Worm (Caenorhabditis elegans) whole organism, L1 larva: ENCODE measurements around the gene adm-4.

Source experiments
- C16A3.4 ChIP-seq: fragments of 150-350 bp; optimal IDR thresholded peaks from 2 replicates; lab custom pipeline; 2014; ENCODE audit warnings: missing biosample characterization, missing genetic modification characterization
- F16B12.6 ChIP-seq: fragments of 150-350 bp; optimal IDR thresholded peaks from 2 replicates; lab custom pipeline; 2014; ENCODE audit warnings: missing biosample characterization, missing genetic modification characterization
- aha-1 ChIP-seq: fragments of 150-350 bp; optimal IDR thresholded peaks from 2 replicates; lab custom pipeline; 2014; ENCODE audit warnings: missing biosample characterization, missing genetic modification characterization
- aly-2 ChIP-seq: fragments of 150-350 bp; optimal IDR thresholded peaks from 2 replicates; lab custom pipeline; 2014; ENCODE audit warnings: missing biosample characterization, missing genetic modification characterization
- ama-1 ChIP-seq: fragments of 150-350 bp; optimal IDR thresholded peaks from 2 replicates; lab custom pipeline; 2014
- blmp-1 ChIP-seq: fragments of 150-350 bp; optimal IDR thresholded peaks from 2 replicates; lab custom pipeline; 2014; ENCODE audit warnings: missing biosample characterization, missing genetic modification characterization
- ceh-82 ChIP-seq, 3 experiments: fragments of 150-350 bp in 1 of 3; sonication (generic microtip) in 2 of 3; optimal IDR thresholded peaks; 2 replicates each; lab custom pipeline; 2014 to 2017; ENCODE audit warnings: missing biosample characterization in 3 of 3, missing genetic modification characterization in 3 of 3
- ceh-90 ChIP-seq: sonication (generic microtip); optimal IDR thresholded peaks from 2 replicates; lab custom pipeline; 2016; ENCODE audit warnings: missing genetic modification characterization, missing compliant biosample characterization
- ces-1 ChIP-seq: fragments of 150-350 bp; optimal IDR thresholded peaks from 2 replicates; lab custom pipeline; 2014; ENCODE audit warnings: missing biosample characterization, missing genetic modification reagents, missing genetic modification characterization
- efl-1 ChIP-seq, 4 experiments: fragments of 150-350 bp; optimal IDR thresholded peaks in 3 of 4; peaks in 1 of 4; 1 replicate in 1 of 4; 2 replicates in 3 of 4; lab custom pipeline; 2014; ENCODE audit warnings: missing biosample characterization in 2 of 4, missing genetic modification characterization in 2 of 4, missing genetic modification reagents in 2 of 4
- efl-3 ChIP-seq: fragments of 200-800 bp; sonication (Bioruptor generic); optimal IDR thresholded peaks from 2 replicates; lab custom pipeline; 2018; ENCODE audit warnings: mild to moderate bottlenecking, missing genetic modification characterization, missing compliant biosample characterization
- egl-27 ChIP-seq, 2 experiments: fragments of 150-350 bp in 1 of 2; sonication (generic microtip); optimal IDR thresholded peaks; 3 replicates each; lab custom pipeline; 2017 to 2018; ENCODE audit warnings: missing biosample characterization in 2 of 2, missing genetic modification characterization in 2 of 2, missing genetic modification reagents in 2 of 2
- elt-2 ChIP-seq: sonication (generic microtip); optimal IDR thresholded peaks from 2 replicates; lab custom pipeline; 2016; ENCODE audit warnings: missing genetic modification characterization, mild to moderate bottlenecking, inconsistent platforms, missing compliant biosample characterization, missing genetic modification reagents
- elt-3 ChIP-seq, 6 experiments: fragments of 150-350 bp in 1 of 6; sonication (generic microtip); optimal IDR thresholded peaks; 2 replicates each; lab custom pipeline; 2017 to 2018; ENCODE audit warnings: missing biosample characterization in 6 of 6, missing genetic modification characterization in 6 of 6, inconsistent platforms in 1 of 6
- fkh-8 ChIP-seq: sonication (generic microtip); optimal IDR thresholded peaks from 2 replicates; lab custom pipeline; 2016; ENCODE audit warnings: mild to moderate bottlenecking, missing genetic modification characterization, missing compliant biosample characterization
- fos-1 ChIP-seq: fragments of 150-350 bp; optimal IDR thresholded peaks from 2 replicates; lab custom pipeline; 2014; ENCODE audit warnings: missing biosample characterization, missing genetic modification characterization
- hpl-2 ChIP-seq: fragments of 150-350 bp; optimal IDR thresholded peaks from 2 replicates; lab custom pipeline; 2014; ENCODE audit warnings: missing biosample characterization, missing genetic modification reagents, missing genetic modification characterization
- lin-14 ChIP-seq: fragments of 200-800 bp; sonication (Bioruptor generic); optimal IDR thresholded peaks from 2 replicates; lab custom pipeline; 2018; ENCODE audit warnings: mild to moderate bottlenecking, missing genetic modification characterization, moderate library complexity, missing compliant biosample characterization
- lin-35 ChIP-seq, 2 experiments: fragments of 150-350 bp; optimal IDR thresholded peaks; 2 replicates each; lab custom pipeline; 2014; ENCODE audit warnings: missing biosample characterization in 2 of 2, missing genetic modification characterization in 2 of 2, missing genetic modification reagents in 2 of 2
- lin-39 ChIP-seq: fragments of 150-350 bp; optimal IDR thresholded peaks from 2 replicates; lab custom pipeline; 2014; ENCODE audit warnings: missing biosample characterization, missing genetic modification reagents, missing genetic modification characterization
- lir-3 ChIP-seq: sonication (generic microtip); optimal IDR thresholded peaks from 2 replicates; lab custom pipeline; 2016; ENCODE audit warnings: mild to moderate bottlenecking, missing genetic modification characterization, moderate library complexity, missing compliant biosample characterization; ENCODE audit not compliant: poor library complexity
- lsy-2 ChIP-seq, 2 experiments: fragments of 150-350 bp; optimal IDR thresholded peaks; 2 replicates each; lab custom pipeline; 2014; ENCODE audit warnings: missing biosample characterization in 2 of 2, missing genetic modification characterization in 2 of 2
- mab-9 ChIP-seq: fragments of 200-800 bp; sonication (Bioruptor generic); IDR thresholded peaks from 2 replicates; pipeline ENCODE4 v1.3.6; 2022; ENCODE audit warnings: missing genetic modification reagents, missing genetic modification characterization, missing compliant biosample characterization
- mdl-1 ChIP-seq, 2 experiments: fragments of 150-350 bp; optimal IDR thresholded peaks; 2 replicates each; lab custom pipeline; 2014 to 2017; ENCODE audit warnings: missing biosample characterization in 2 of 2, missing genetic modification characterization in 2 of 2, inconsistent platforms in 1 of 2
- mep-1 ChIP-seq: fragments of 150-350 bp; optimal IDR thresholded peaks from 2 replicates; lab custom pipeline; 2014; ENCODE audit warnings: missing biosample characterization, missing genetic modification characterization
- nhr-19 ChIP-seq: fragments of 200-800 bp; sonication (Bioruptor generic); conservative IDR thresholded peaks from 2 replicates; pipeline ENCODE4 v1.3.6; 2022; ENCODE audit warnings: missing genetic modification characterization, missing compliant biosample characterization
- nhr-20 ChIP-seq: sonication (generic microtip); optimal IDR thresholded peaks from 2 replicates; lab custom pipeline; 2016; ENCODE audit warnings: mild to moderate bottlenecking, missing genetic modification characterization, missing compliant biosample characterization
- nhr-28 ChIP-seq: fragments of 150-350 bp; optimal IDR thresholded peaks from 2 replicates; lab custom pipeline; 2014; ENCODE audit warnings: missing biosample characterization, missing genetic modification characterization
- nhr-47 ChIP-seq: sonication (generic microtip); optimal IDR thresholded peaks from 2 replicates; lab custom pipeline; 2016; ENCODE audit warnings: mild to moderate bottlenecking, missing genetic modification characterization, moderate library complexity, missing compliant biosample characterization
- nhr-71 ChIP-seq: sonication (generic microtip); optimal IDR thresholded peaks from 2 replicates; lab custom pipeline; 2016; ENCODE audit warnings: mild to moderate bottlenecking, missing genetic modification characterization, moderate library complexity, missing compliant biosample characterization
- nhr-76 ChIP-seq: sonication (generic microtip); optimal IDR thresholded peaks from 2 replicates; lab custom pipeline; 2017; ENCODE audit warnings: missing biosample characterization, missing genetic modification characterization
- nhr-77 ChIP-seq: fragments of 150-350 bp; optimal IDR thresholded peaks from 2 replicates; lab custom pipeline; 2014; ENCODE audit warnings: missing biosample characterization, missing genetic modification characterization
- nhr-85 ChIP-seq: sonication (generic microtip); peaks from one replicate; lab custom pipeline; 2016; ENCODE audit warnings: missing genetic modification characterization, inconsistent platforms, missing compliant biosample characterization
- nhr-90 ChIP-seq: sonication (generic microtip); optimal IDR thresholded peaks from 2 replicates; lab custom pipeline; 2016; ENCODE audit warnings: mild to moderate bottlenecking, missing genetic modification characterization, missing compliant biosample characterization; ENCODE audit not compliant: poor library complexity
- pqm-1 ChIP-seq: sonication (generic microtip); optimal IDR thresholded peaks from 3 replicates; lab custom pipeline; 2017; ENCODE audit warnings: missing biosample characterization, missing genetic modification characterization
- rnt-1 ChIP-seq: sonication (generic microtip); optimal IDR thresholded peaks from 2 replicates; lab custom pipeline; 2016; ENCODE audit warnings: mild to moderate bottlenecking, missing genetic modification characterization, moderate library complexity, missing compliant biosample characterization
- skn-1 ChIP-seq: fragments of 150-350 bp; optimal IDR thresholded peaks from 2 replicates; lab custom pipeline; 2014; ENCODE audit warnings: missing biosample characterization, missing genetic modification characterization
- snu-23 ChIP-seq: sonication (generic microtip); optimal IDR thresholded peaks from 2 replicates; lab custom pipeline; 2016; ENCODE audit warnings: missing genetic modification characterization, missing compliant biosample characterization
- sox-4 ChIP-seq: sonication (generic microtip); optimal IDR thresholded peaks from 2 replicates; lab custom pipeline; 2016; ENCODE audit warnings: missing genetic modification characterization, missing compliant biosample characterization
- swsn-7 ChIP-seq: sonication (generic microtip); optimal IDR thresholded peaks from 2 replicates; lab custom pipeline; 2016; ENCODE audit warnings: missing genetic modification characterization, missing compliant biosample characterization
- tbx-2 ChIP-seq: sonication (generic microtip); optimal IDR thresholded peaks from 2 replicates; lab custom pipeline; 2016; ENCODE audit warnings: missing genetic modification characterization, missing compliant biosample characterization
- unc-130 ChIP-seq: fragments of 150-350 bp; optimal IDR thresholded peaks from 2 replicates; lab custom pipeline; 2017; ENCODE audit warnings: missing biosample characterization, missing genetic modification characterization, inconsistent platforms
- unc-62 ChIP-seq: fragments of 150-350 bp; optimal IDR thresholded peaks from 2 replicates; lab custom pipeline; 2014; ENCODE audit warnings: missing biosample characterization, missing genetic modification reagents, missing genetic modification characterization
- unc-86 ChIP-seq: sonication (generic microtip); optimal IDR thresholded peaks from 2 replicates; lab custom pipeline; 2016; ENCODE audit warnings: missing genetic modification characterization, missing compliant biosample characterization
- xbp-1 ChIP-seq: sonication (generic microtip); optimal IDR thresholded peaks from 2 replicates; lab custom pipeline; 2016; ENCODE audit warnings: missing genetic modification characterization, missing compliant biosample characterization
- zag-1 ChIP-seq: fragments of 150-350 bp; optimal IDR thresholded peaks from 2 replicates; lab custom pipeline; 2014; ENCODE audit warnings: missing biosample characterization, missing genetic modification characterization
- ztf-4 ChIP-seq: fragments of 150-350 bp; optimal IDR thresholded peaks from 2 replicates; lab custom pipeline; 2014; ENCODE audit warnings: missing biosample characterization, missing genetic modification characterization

Gene adm-4

ce11 chrX:7826590-7827260, 28.6 kb upstream of the adm-4 start:
- TF ChIP-seq blmp-1 (tag; lab: Kevin White, UChicago) (peak; percentile 48), efl-1 (optimal IDR thresholded peaks at IDR 0.05; lab: Kevin White, UChicago) (no peak), efl-1 (GFP tag; optimal IDR thresholded peaks at IDR 0.05 in 1 of 2; lab: Kevin White, UChicago) (peak in 1 of 2 experiments; percentile 76), lin-39 (tag; lab: Kevin White, UChicago) (no peak), nhr-28 (tag; lab: Kevin White, UChicago) (no peak), C16A3.4 (tag; lab: Kevin White, UChicago) (no peak), lin-14 (peak; percentile 60), ztf-4 (no peak), mep-1 (tag; lab: Kevin White, UChicago) (peak; percentile 41), fos-1 (no peak), nhr-85 (tag; lab: Kevin White, UChicago) (peak; percentile 63)
- TF ChIP-seq, all 84 proteins: peak for 5

ce11 chrX:7825707-7826106, 27.6 kb upstream of the adm-4 start:
- TF ChIP-seq mdl-1 (tag; optimal IDR thresholded peaks at IDR 0.05; lab: Kevin White, UChicago) (peak in 1 of 2 experiments; percentile 46), xbp-1 (tag; lab: Kevin White, UChicago) (peak; percentile 28), unc-86 (tag; lab: Kevin White, UChicago) (no peak), rnt-1 (peak; percentile 36), ces-1 (GFP tag; lab: Kevin White, UChicago) (no peak), snu-23 (GFP tag; lab: Kevin White, UChicago) (peak; percentile 63), elt-3 (tag; optimal IDR thresholded peaks at IDR 0.05; lab: Kevin White, UChicago) (peak in 4 of 6 experiments; percentile 38 to 59 (median 53)), egl-27 (tag; optimal IDR thresholded peaks at IDR 0.05; lab: Kevin White, UChicago) (peak in 1 of 2 experiments; percentile 19), nhr-47 (tag; lab: Kevin White, UChicago) (peak; percentile 56), nhr-90 (tag; lab: Kevin White, UChicago) (peak; percentile 75), lin-35 (GFP tag; optimal IDR thresholded peaks at IDR 0.05; lab: Kevin White, UChicago) (peak in 1 of 2 experiments; percentile 14), ceh-82 (tag; optimal IDR thresholded peaks at IDR 0.05; lab: Kevin White, UChicago) (no peak), tbx-2 (tag; lab: Kevin White, UChicago) (peak; percentile 30), blmp-1 (tag; lab: Kevin White, UChicago) (peak; percentile 53), nhr-76 (tag; lab: Kevin White, UChicago) (peak; percentile 5), sox-4 (tag; lab: Kevin White, UChicago) (no peak), lsy-2 (tag; optimal IDR thresholded peaks at IDR 0.05; lab: Kevin White, UChicago) (peak; percentile 40 to 72), nhr-85 (tag; lab: Kevin White, UChicago) (peak; percentile 91), lir-3 (tag; lab: Kevin White, UChicago) (peak; percentile 11), unc-130 (peak; percentile 29), nhr-20 (tag; lab: Kevin White, UChicago) (peak; percentile 65), mep-1 (tag; lab: Kevin White, UChicago) (peak; percentile 70), nhr-77 (tag; lab: Kevin White, UChicago) (peak; percentile 65), nhr-19 (GFP tag; lab: Robert Waterston, UW) (no peak), F16B12.6 (no peak), fos-1 (peak; percentile 7), ceh-90 (no peak), elt-2 (tag; lab: Kevin White, UChicago) (peak; percentile 41), swsn-7 (peak; percentile 14), efl-3 (GFP tag; lab: Kevin White, UChicago) (peak; percentile 30), pqm-1 (tag; lab: Kevin White, UChicago) (no peak), lin-14 (peak; percentile 87), skn-1 (tag; lab: Kevin White, UChicago) (peak; percentile 30), hpl-2 (GFP tag; lab: Kevin White, UChicago) (peak; percentile 26), unc-62 (GFP tag; lab: Kevin White, UChicago) (no peak), aha-1 (no peak), C16A3.4 (tag; lab: Kevin White, UChicago) (peak; percentile 11), aly-2 (tag; lab: Kevin White, UChicago) (peak; percentile 93), nhr-28 (tag; lab: Kevin White, UChicago) (no peak), efl-1 (optimal IDR thresholded peaks at IDR 0.05; lab: Kevin White, UChicago) (peak in 1 of 2 experiments; percentile 40), efl-1 (GFP tag; optimal IDR thresholded peaks at IDR 0.05 in 1 of 2; lab: Kevin White, UChicago) (peak in 1 of 2 experiments; percentile 90), zag-1 (tag; lab: Kevin White, UChicago) (no peak), nhr-71 (tag; lab: Kevin White, UChicago) (peak; percentile 64), fkh-8 (tag; lab: Kevin White, UChicago) (no peak), ama-1 (lab: Kevin White, UChicago) (peak; percentile 70), mab-9 (GFP tag; lab: Robert Waterston, UW) (no peak)
